Worm (Caenorhabditis elegans) whole organism, L4 larva: ENCODE data around the gene M01H9.2.

Experiments used
- F10B5.3 ChIP-seq: sonication (generic microtip); optimal IDR thresholded peaks from 2 replicates; lab custom pipeline; 2016; ENCODE audit warnings: mild to moderate bottlenecking, missing genetic modification characterization, missing compliant biosample characterization
- F44E2.7 ChIP-seq: fragments of 200-800 bp; sonication (Bioruptor generic); IDR thresholded peaks from 2 replicates; pipeline ENCODE4 v2.1.2; 2022; ENCODE audit warnings: missing genetic modification characterization, missing compliant biosample characterization
- T20F7.1 ChIP-seq: fragments of 200-800 bp; sonication (Bioruptor generic); optimal IDR thresholded peaks from 2 replicates; lab custom pipeline; 2018; ENCODE audit warnings: mild to moderate bottlenecking, missing genetic modification characterization, missing compliant biosample characterization
- T26A8.4 ChIP-seq: fragments of 200-800 bp; sonication (Bioruptor generic); IDR thresholded peaks from 2 replicates; pipeline ENCODE4 v1.3.6; 2022; ENCODE audit warnings: missing genetic modification characterization, missing compliant biosample characterization
- Y48G9A.11 ChIP-seq: fragments of 200-800 bp; sonication (Bioruptor generic); IDR thresholded peaks from 2 replicates; pipeline ENCODE4 v1.3.6; 2022; ENCODE audit warnings: missing genetic modification reagents, missing genetic modification characterization, missing compliant biosample characterization
- Y5F2A.4 ChIP-seq: fragments of 200-800 bp; sonication (Bioruptor generic); optimal IDR thresholded peaks from 2 replicates; lab custom pipeline; 2018; ENCODE audit warnings: mild to moderate bottlenecking, missing genetic modification characterization, missing compliant biosample characterization
- ZK337.2 ChIP-seq: fragments of 200-800 bp; sonication (Bioruptor generic); IDR thresholded peaks from 2 replicates; pipeline ENCODE4 v1.3.6; 2022; ENCODE audit warnings: missing genetic modification reagents, missing genetic modification characterization, missing compliant biosample characterization
- ZK546.5 ChIP-seq, 2 experiments: sonication (generic microtip); optimal IDR thresholded peaks; 2 replicates each; lab custom pipeline; 2017; ENCODE audit warnings: missing biosample characterization in 2 of 2, missing genetic modification characterization in 2 of 2
- aly-2 ChIP-seq: sonication (generic microtip); optimal IDR thresholded peaks from 2 replicates; lab custom pipeline; 2018; ENCODE audit warnings: missing biosample characterization, missing genetic modification characterization
- ceh-20 ChIP-seq: fragments of 200-800 bp; sonication (Bioruptor generic); IDR thresholded peaks from 2 replicates; pipeline ENCODE4 v1.3.6; 2022; ENCODE audit warnings: missing genetic modification reagents, missing genetic modification characterization, missing compliant biosample characterization
- ceh-28 ChIP-seq: fragments of 150-350 bp; optimal IDR thresholded peaks from 2 replicates; lab custom pipeline; 2014; ENCODE audit warnings: missing biosample characterization, missing genetic modification reagents, missing genetic modification characterization
- ceh-62 ChIP-seq: sonication (generic microtip); optimal IDR thresholded peaks from 2 replicates; lab custom pipeline; 2017; ENCODE audit warnings: missing biosample characterization, missing genetic modification characterization
- ceh-82 ChIP-seq: sonication (generic microtip); optimal IDR thresholded peaks from 2 replicates; lab custom pipeline; 2017; ENCODE audit warnings: missing biosample characterization, missing genetic modification characterization
- ces-1 ChIP-seq: fragments of 150-350 bp; sonication (generic microtip); optimal IDR thresholded peaks from 4 replicates; lab custom pipeline; 2014; ENCODE audit warnings: missing biosample characterization, missing genetic modification reagents, missing genetic modification characterization
- cey-2 ChIP-seq: sonication (generic microtip); optimal IDR thresholded peaks from 3 replicates; lab custom pipeline; 2017; ENCODE audit warnings: missing genetic modification characterization, mild to moderate bottlenecking, missing compliant biosample characterization, antibody characterized with exemption, borderline replicate concordance; ENCODE audit not compliant: insufficient read depth
- ctbp-1 ChIP-seq: fragments of 200-800 bp; sonication (Bioruptor generic); IDR thresholded peaks from 2 replicates; pipeline ENCODE4 v1.3.6; 2022; ENCODE audit warnings: missing genetic modification reagents, missing genetic modification characterization, missing compliant biosample characterization
- daf-12 ChIP-seq: fragments of 150-350 bp; optimal IDR thresholded peaks from 2 replicates; lab custom pipeline; 2014; ENCODE audit warnings: missing biosample characterization, missing genetic modification reagents, missing genetic modification characterization
- daf-16 ChIP-seq, 3 experiments: sonication (generic microtip); optimal IDR thresholded peaks; 2 replicates each; lab custom pipeline; 2016 to 2017; ENCODE audit warnings: missing genetic modification characterization in 3 of 3, missing genetic modification reagents in 3 of 3, mild to moderate bottlenecking in 2 of 3, missing compliant biosample characterization in 2 of 3, missing biosample characterization in 1 of 3, moderate library complexity in 1 of 3
- daf-19 ChIP-seq: fragments of 200-800 bp; sonication (Bioruptor generic); conservative IDR thresholded peaks from 2 replicates; pipeline ENCODE4 v1.3.6; 2022; ENCODE audit warnings: missing genetic modification characterization, missing compliant biosample characterization
- daf-8 ChIP-seq: fragments of 200-800 bp; sonication (Bioruptor generic); IDR thresholded peaks from 2 replicates; pipeline ENCODE4 v1.3.6; 2022; ENCODE audit warnings: missing genetic modification characterization, missing compliant biosample characterization
- dmd-8 ChIP-seq: fragments of 200-800 bp; sonication (Bioruptor generic); IDR thresholded peaks from 2 replicates; pipeline ENCODE4 v1.3.6; 2022; ENCODE audit warnings: missing genetic modification characterization, missing compliant biosample characterization
- egl-27 ChIP-seq: sonication (generic microtip); optimal IDR thresholded peaks from 3 replicates; lab custom pipeline; 2017; ENCODE audit warnings: missing biosample characterization, missing genetic modification reagents, missing genetic modification characterization
- fos-1 ChIP-seq: fragments of 150-350 bp; optimal IDR thresholded peaks from 2 replicates; lab custom pipeline; 2014; ENCODE audit warnings: missing biosample characterization, missing genetic modification characterization
- gei-8 ChIP-seq: fragments of 200-800 bp; sonication (Bioruptor generic); optimal IDR thresholded peaks from 2 replicates; lab custom pipeline; 2018; ENCODE audit warnings: mild to moderate bottlenecking, missing genetic modification characterization, missing compliant biosample characterization
- hif-1 ChIP-seq, 2 experiments: sonication (generic microtip); optimal IDR thresholded peaks; 2 replicates each; lab custom pipeline; 2016 to 2017; ENCODE audit warnings: missing compliant biosample characterization in 2 of 2, missing genetic modification characterization in 2 of 2, missing genetic modification reagents in 2 of 2, missing genotype in 2 of 2, mild to moderate bottlenecking in 1 of 2
- hlh-11 ChIP-seq: fragments of 200-800 bp; sonication (Bioruptor generic); optimal IDR thresholded peaks from 2 replicates; lab custom pipeline; 2018; ENCODE audit warnings: mild to moderate bottlenecking, missing genetic modification characterization, missing compliant biosample characterization
- hlh-30 ChIP-seq: sonication (generic microtip); optimal IDR thresholded peaks from 2 replicates; lab custom pipeline; 2017; ENCODE audit warnings: antibody characterized with exemption, mild to moderate bottlenecking, missing genetic modification characterization, missing compliant biosample characterization; ENCODE audit not compliant: insufficient read depth
- hmg-1.1 ChIP-seq: fragments of 200-800 bp; sonication (Bioruptor generic); IDR thresholded peaks from 2 replicates; pipeline ENCODE4 v1.3.6; 2022; ENCODE audit warnings: missing genetic modification reagents, missing genetic modification characterization, missing compliant biosample characterization
- lin-1 ChIP-seq: fragments of 200-800 bp; sonication (Bioruptor generic); IDR thresholded peaks from 2 replicates; pipeline ENCODE4 v1.3.6; 2022; ENCODE audit warnings: missing genetic modification reagents, missing genetic modification characterization, missing compliant biosample characterization
- lin-13 ChIP-seq: fragments of 150-350 bp; optimal IDR thresholded peaks from 2 replicates; lab custom pipeline; 2014; ENCODE audit warnings: missing biosample characterization, missing genetic modification reagents, missing genetic modification characterization
- lin-15B ChIP-seq: fragments of 150-350 bp; sonication (generic microtip); optimal IDR thresholded peaks from 3 replicates; lab custom pipeline; 2014; ENCODE audit warnings: missing biosample characterization, missing genetic modification characterization
- madf-5 ChIP-seq, 2 experiments: fragments of 200-800 bp; sonication (Bioruptor generic); IDR thresholded peaks; 2 replicates each; pipeline ENCODE4 v1.3.6; 2022; ENCODE audit warnings: missing compliant biosample characterization in 2 of 2, missing genetic modification characterization in 2 of 2
- mdt-29 ChIP-seq: fragments of 200-800 bp; sonication (Bioruptor generic); IDR thresholded peaks from 2 replicates; pipeline ENCODE4 v1.3.6; 2022; ENCODE audit warnings: missing genetic modification reagents, missing genetic modification characterization, missing compliant biosample characterization
- mxl-2 ChIP-seq: fragments of 200-800 bp; sonication (Bioruptor generic); conservative IDR thresholded peaks from 2 replicates; pipeline ENCODE4 v1.3.6; 2022; ENCODE audit warnings: missing genetic modification reagents, missing genetic modification characterization, missing compliant biosample characterization
- nhr-111 ChIP-seq: fragments of 200-800 bp; sonication (Bioruptor generic); optimal IDR thresholded peaks from 2 replicates; lab custom pipeline; 2018; ENCODE audit warnings: mild to moderate bottlenecking, missing genetic modification characterization, missing compliant biosample characterization
- nhr-42 ChIP-seq: fragments of 200-800 bp; sonication (Bioruptor generic); IDR thresholded peaks from 2 replicates; pipeline ENCODE4 v1.3.6; 2022; ENCODE audit warnings: missing genetic modification characterization, missing compliant biosample characterization
- nhr-48 ChIP-seq: sonication (generic microtip); optimal IDR thresholded peaks from 2 replicates; lab custom pipeline; 2016; ENCODE audit warnings: mild to moderate bottlenecking, missing genetic modification characterization, missing compliant biosample characterization
- php-3 ChIP-seq: fragments of 200-800 bp; sonication (Bioruptor generic); IDR thresholded peaks from 2 replicates; pipeline ENCODE4 v1.3.6; 2022; ENCODE audit warnings: missing genetic modification reagents, missing genetic modification characterization, missing compliant biosample characterization
- sdz-12 ChIP-seq: fragments of 200-800 bp; sonication (Bioruptor generic); optimal IDR thresholded peaks from 2 replicates; lab custom pipeline; 2018; ENCODE audit warnings: mild to moderate bottlenecking, missing genetic modification characterization, missing compliant biosample characterization
- snpc-1.2 ChIP-seq: fragments of 200-800 bp; sonication (Bioruptor generic); IDR thresholded peaks from 2 replicates; pipeline ENCODE4 v1.3.6; 2022; ENCODE audit warnings: missing genetic modification reagents, missing genetic modification characterization, missing compliant biosample characterization
- tag-97 ChIP-seq: fragments of 200-800 bp; sonication (Bioruptor generic); IDR thresholded peaks from 2 replicates; pipeline ENCODE4 v1.3.6; 2022; ENCODE audit warnings: missing genetic modification characterization, missing compliant biosample characterization
- unc-130 ChIP-seq: sonication (generic microtip); optimal IDR thresholded peaks from 2 replicates; lab custom pipeline; 2016; ENCODE audit warnings: missing genetic modification reagents, missing genetic modification characterization, missing compliant biosample characterization
- unc-62 ChIP-seq, 3 experiments: fragments of 150-350 bp in 1 of 3; sonication (generic microtip); optimal IDR thresholded peaks in 2 of 3; peaks in 1 of 3; 1 replicate in 1 of 3; 2 replicates in 2 of 3; lab custom pipeline; 2014 to 2017; ENCODE audit warnings: missing biosample characterization in 3 of 3, missing genetic modification characterization in 3 of 3, missing genetic modification reagents in 3 of 3, missing genotype in 1 of 3
- vab-7 ChIP-seq: fragments of 200-800 bp; sonication (Bioruptor generic); IDR thresholded peaks from 2 replicates; pipeline ENCODE4 v1.3.6; 2022; ENCODE audit warnings: missing genetic modification reagents, missing genetic modification characterization, missing compliant biosample characterization
- zfp-2 ChIP-seq: sonication (generic microtip); optimal IDR thresholded peaks from 2 replicates; lab custom pipeline; 2016; ENCODE audit warnings: mild to moderate bottlenecking, missing genetic modification characterization, missing compliant biosample characterization
- zip-11 ChIP-seq: fragments of 200-800 bp; sonication (Bioruptor generic); IDR thresholded peaks from 2 replicates; pipeline ENCODE4 v1.3.6; 2022; ENCODE audit warnings: missing genetic modification characterization, missing compliant biosample characterization
- ztf-11 ChIP-seq: fragments of 150-350 bp; optimal IDR thresholded peaks from 2 replicates; lab custom pipeline; 2014; ENCODE audit warnings: missing biosample characterization, missing genetic modification characterization
- ztf-7 ChIP-seq: fragments of 150-350 bp; optimal IDR thresholded peaks from 2 replicates; lab custom pipeline; 2014; ENCODE audit warnings: missing biosample characterization, missing genetic modification characterization

The M01H9.2 gene

ce11 chrIV:4468046-4468727 is 5.2 kb upstream of the M01H9.2 start (continued):
- TF ChIP-seq hmg-1.1 = no peak
- no peak for TF ChIP-seq T20F7.1 (GFP tag; lab: Kevin White, UChicago)
- TF ChIP-seq mxl-2 (GFP tag; lab: Robert Waterston, UW) = no peak
- TF ChIP-seq Y5F2A.4 (GFP tag; lab: Kevin White, UChicago) = peak; percentile 21
- TF ChIP-seq cey-2 (tag; lab: Kevin White, UChicago) = no peak
- peak; percentile 44 for TF ChIP-seq unc-130 (GFP tag; lab: Kevin White, UChicago)
- TF ChIP-seq sdz-12 = peak; percentile 56
- no peak for TF ChIP-seq fos-1 (tag; lab: Kevin White, UChicago)
- TF ChIP-seq php-3 (GFP tag; lab: Robert Waterston, UW) = 0 out of 2 replicates have a peak, but pooled peaks have one; percentile 31
- TF ChIP-seq ceh-20 (GFP tag; lab: Robert Waterston, UW) = no peak
- peak; percentile 59; the same call in 1 of the 2 replicates for TF ChIP-seq lin-1 (GFP tag; lab: Robert Waterston, UW)
- 0 out of 2 replicates have a peak, but pooled peaks have one; percentile 6 for TF ChIP-seq nhr-42 (GFP tag; lab: Robert Waterston, UW)
- 0 out of 4 replicates have a peak, but pooled peaks of 1 of the 2 experiments have one; percentile 7 for TF ChIP-seq madf-5 (GFP tag; IDR thresholded peaks at IDR 0.05; lab: Robert Waterston, UW)
- no peak for TF ChIP-seq ceh-82 (tag; lab: Kevin White, UChicago)
- no peak for TF ChIP-seq daf-12 (tag; lab: Kevin White, UChicago)
- peak; percentile 75; the same call in 1 of the 2 replicates for TF ChIP-seq T26A8.4 (GFP tag; lab: Robert Waterston, UW)
- TF ChIP-seq daf-19 = no peak
- no peak for TF ChIP-seq ztf-11 (tag; lab: Kevin White, UChicago)
- no peak for TF ChIP-seq lin-15B (tag; lab: Kevin White, UChicago)
- no peak for TF ChIP-seq gei-8 (GFP tag; lab: Kevin White, UChicago)
- TF ChIP-seq zip-11 (GFP tag; lab: Robert Waterston, UW) = no peak
- peak in 1 of 2 experiments; percentile 63 for TF ChIP-seq unc-62 (GFP tag; optimal IDR thresholded peaks at IDR 0.05 in 1 of 2; lab: Kevin White, UChicago)
- TF ChIP-seq unc-62 (tag; optimal IDR thresholded peaks at IDR 0.05; lab: Kevin White, UChicago) = no peak
- peak in 1 of 2 experiments; percentile 61 for TF ChIP-seq daf-16 (GFP tag; optimal IDR thresholded peaks at IDR 0.05; lab: Kevin White, UChicago)
- TF ChIP-seq daf-16 (tag; optimal IDR thresholded peaks at IDR 0.05; lab: Kevin White, UChicago) = peak; percentile 77
- no peak for TF ChIP-seq ceh-62
- TF ChIP-seq ces-1 (GFP tag; lab: Kevin White, UChicago) = no peak
- 0 out of 2 replicates have a peak, but pooled peaks have one; percentile 30 for TF ChIP-seq dmd-8 (GFP tag; lab: Robert Waterston, UW)
- peak; percentile 51 for TF ChIP-seq nhr-48 (tag; lab: Kevin White, UChicago)
- no peak for TF ChIP-seq aly-2 (tag; lab: Kevin White, UChicago)
- no peak for TF ChIP-seq ZK546.5 (tag; optimal IDR thresholded peaks at IDR 0.05; lab: Kevin White, UChicago)
- TF ChIP-seq lin-13 (GFP tag; lab: Kevin White, UChicago) = no peak
- no peak for TF ChIP-seq Y48G9A.11
- no peak for TF ChIP-seq daf-8 (GFP tag; lab: Robert Waterston, UW)
- no peak for TF ChIP-seq F10B5.3 (tag; lab: Kevin White, UChicago)
- no peak for TF ChIP-seq nhr-111 (GFP tag; lab: Kevin White, UChicago)
- no peak for TF ChIP-seq snpc-1.2 (GFP tag; lab: Robert Waterston, UW)
- 0 out of 2 replicates have a peak, but pooled peaks have one; percentile 22 for TF ChIP-seq ZK337.2 (GFP tag; lab: Robert Waterston, UW)
- TF ChIP-seq hif-1 (tag; optimal IDR thresholded peaks at IDR 0.05; lab: Kevin White, UChicago) = peak; percentile 26 to 65
- no peak for TF ChIP-seq ceh-28 (tag; lab: Kevin White, UChicago)
- TF ChIP-seq zfp-2 (tag; lab: Kevin White, UChicago) = peak; percentile 22
- TF ChIP-seq F44E2.7 (GFP tag; lab: Robert Waterston, UW) = no peak
- 0 out of 2 replicates have a peak, but pooled peaks have one; percentile 48 for TF ChIP-seq ctbp-1 (GFP tag; lab: Robert Waterston, UW)
- TF ChIP-seq hlh-30 = peak; percentile 11
- TF ChIP-seq ztf-7 (tag; lab: Kevin White, UChicago) = no peak
- 0 out of 2 replicates have a peak, but pooled peaks have one; percentile 4 for TF ChIP-seq vab-7
- TF ChIP-seq mdt-29 (GFP tag; lab: Robert Waterston, UW) = no peak; the same call in none of the 2 replicates
- TF ChIP-seq hlh-11 (tag; lab: Kevin White, UChicago) = peak; percentile 49
- no peak for TF ChIP-seq egl-27 (tag; lab: Kevin White, UChicago)
- no peak for TF ChIP-seq tag-97 (GFP tag; lab: Robert Waterston, UW)
